Worm (Caenorhabditis elegans): Measurements from ENCODE around the gene oac-54.
A peak's percentile ranks its signal among the peaks of the same experiment; 100 is the strongest.

The oac-54 gene

DNA sequence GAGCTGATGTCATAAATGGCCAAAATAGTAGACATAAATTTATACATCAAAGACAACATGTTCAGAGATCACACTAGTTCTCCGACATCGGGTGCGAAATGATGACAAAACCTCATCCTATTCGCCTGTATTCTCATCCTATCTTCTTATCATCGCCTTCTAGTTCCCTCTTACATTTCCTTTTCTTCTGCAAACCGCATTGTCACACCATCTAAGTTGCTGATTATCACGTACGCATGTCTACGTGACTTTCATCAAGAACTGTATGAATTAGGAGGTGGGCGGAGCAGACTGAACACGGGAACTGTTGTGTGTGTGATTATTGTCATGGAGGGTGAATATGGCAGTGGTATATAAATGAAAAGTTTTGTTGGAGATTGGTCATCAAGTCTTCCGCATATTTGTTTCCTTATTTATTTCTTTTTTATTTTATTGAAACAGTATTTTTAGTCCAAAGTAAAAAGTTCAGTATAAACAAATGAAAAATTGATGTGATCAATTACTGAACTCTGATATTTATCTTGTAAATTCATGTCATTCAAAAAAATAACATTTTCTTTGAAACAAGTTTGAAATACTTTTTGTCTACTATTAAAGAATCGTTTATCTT, 2.4 kb downstream of the oac-54 start:
- TF ChIP-seq lin-39 (tag; optimal IDR thresholded peaks at IDR 0.05), result no peak
- peak in 2 of 3 experiments; percentile 62 to 79 for TF ChIP-seq elt-3 (tag; optimal IDR thresholded peaks at IDR 0.05)
- peak; percentile 81 for TF ChIP-seq pqm-1 (tag; optimal IDR thresholded peaks at IDR 0.05)
- peak; percentile 82 for TF ChIP-seq skn-1 (tag; optimal IDR thresholded peaks at IDR 0.05)
- TF ChIP-seq nfya-1 (tag; optimal IDR thresholded peaks at IDR 0.05; ENCODE audit: insufficient read depth), result peak; percentile 20
- peak; percentile 97 for TF ChIP-seq nhr-43 (tag; optimal IDR thresholded peaks at IDR 0.05; ENCODE audit: poor library complexity, severe bottlenecking)
- TF ChIP-seq ztf-4 (tag; optimal IDR thresholded peaks at IDR 0.05), result no peak
- peak; percentile 76 for TF ChIP-seq nhr-23 (tag; optimal IDR thresholded peaks at IDR 0.05)
- TF ChIP-seq fkh-2 (tag; optimal IDR thresholded peaks at IDR 0.05), result no peak
- TF ChIP-seq mdl-1 (tag; optimal IDR thresholded peaks at IDR 0.05), result no peak
- no peak for TF ChIP-seq tbx-2 (tag; optimal IDR thresholded peaks at IDR 0.05)
- TF ChIP-seq nhr-25 (tag; optimal IDR thresholded peaks at IDR 0.05), result peak; percentile 73
- no peak for TF ChIP-seq eor-1 (tag; optimal IDR thresholded peaks at IDR 0.05)
- peak; percentile 63 for TF ChIP-seq elt-2 (tag; optimal IDR thresholded peaks at IDR 0.05)
- no peak for TF ChIP-seq egl-27 (tag; optimal IDR thresholded peaks at IDR 0.05)
- no peak for TF ChIP-seq egl-5 (tag; optimal IDR thresholded peaks at IDR 0.05)
- TF ChIP-seq nhr-76 (tag; optimal IDR thresholded peaks at IDR 0.05), result peak; percentile 60
- TF ChIP-seq ztf-11 (tag; optimal IDR thresholded peaks at IDR 0.05), result no peak
- TF ChIP-seq pha-4 (tag; optimal IDR thresholded peaks at IDR 0.05), result no peak

ce11 chrII:9161023-9161422, 3.1 kb downstream of the oac-54 start, which contains the start of gene rhy-1:
TSS of gene rhy-1 (plus strand) at chrII:9161379.
- TF ChIP-seq eor-1 (tag; optimal IDR thresholded peaks at IDR 0.05) (no peak), unc-39 (tag; optimal IDR thresholded peaks at IDR 0.05) (no peak), hmg-11 (tag; optimal IDR thresholded peaks at IDR 0.05) (no peak), snpc-4 (tag; optimal IDR thresholded peaks at IDR 0.05) (no peak), nhr-77 (tag; optimal IDR thresholded peaks at IDR 0.05) (no peak)

DNA sequence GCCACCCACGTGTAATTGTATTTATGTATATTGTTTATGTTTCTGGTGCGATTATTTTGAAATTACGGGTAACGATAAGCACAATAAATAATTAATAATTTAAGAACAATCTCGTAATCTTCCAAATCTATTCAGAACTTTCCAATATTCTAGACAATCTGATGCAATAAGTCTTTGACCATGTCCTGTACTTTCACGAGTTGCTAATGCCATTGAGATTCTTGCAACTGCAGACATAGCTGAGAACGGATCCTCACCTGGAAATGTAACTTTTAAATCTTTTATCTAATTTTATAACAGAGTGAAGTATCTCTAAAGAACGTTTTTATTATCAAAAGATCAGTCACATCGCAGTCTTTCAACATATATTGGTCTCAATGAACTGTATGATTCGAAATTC, 5.4 kb downstream of the oac-54 start:
- TF ChIP-seq ama-1 (optimal IDR thresholded peaks at IDR 0.05) (peak; percentile 76), nhr-43 (tag; optimal IDR thresholded peaks at IDR 0.05; ENCODE audit: poor library complexity, severe bottlenecking) (peak; percentile 1), eor-1 (tag; optimal IDR thresholded peaks at IDR 0.05) (no peak), nhr-76 (tag; optimal IDR thresholded peaks at IDR 0.05) (no peak)

DNA sequence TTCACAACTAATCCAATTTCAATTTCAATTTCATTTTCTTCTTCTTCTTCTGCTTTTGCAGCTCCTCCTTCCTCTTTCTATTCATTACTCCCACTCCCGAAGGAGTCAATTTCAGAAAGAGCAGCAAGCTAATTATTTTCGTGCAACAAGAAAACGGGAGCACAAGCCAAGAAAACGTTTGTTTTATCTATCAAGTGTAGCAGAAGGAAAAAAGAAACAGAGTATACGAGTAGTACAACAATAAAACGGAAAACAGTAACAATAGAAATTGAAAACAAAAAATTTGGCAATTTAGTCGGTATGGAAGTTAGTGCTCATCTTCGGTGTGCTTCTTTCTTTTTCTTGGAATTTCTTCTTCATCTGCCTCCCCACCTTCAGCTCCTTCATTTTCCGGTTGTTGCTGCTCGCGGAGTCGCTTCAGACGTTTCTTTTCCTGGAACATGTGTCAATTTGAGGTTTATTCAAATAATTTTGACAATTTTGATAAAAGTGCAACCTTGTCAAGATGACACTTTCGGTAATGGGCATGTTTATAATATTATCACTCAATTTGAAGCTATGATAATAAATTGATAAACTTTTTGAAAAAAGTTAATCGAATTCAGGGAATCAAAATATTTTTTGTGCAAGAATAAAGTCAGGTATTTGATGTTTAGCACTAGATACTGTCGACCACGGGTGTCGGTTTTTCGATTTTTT, 8.0 kb downstream of the oac-54 start, which contains the start of gene W07A12.8:
W07A12.8 (minus strand) TSS at position 51 of the 699 bp plus-strand sequence.
- TF ChIP-seq unc-62 (GFP tag; optimal IDR thresholded peaks at IDR 0.05) (no peak), nhr-67 (tag; optimal IDR thresholded peaks at IDR 0.05) (no peak), lin-15B (tag; optimal IDR thresholded peaks at IDR 0.05) (no peak), nhr-12 (tag; optimal IDR thresholded peaks at IDR 0.05) (no peak), elt-2 (tag; optimal IDR thresholded peaks at IDR 0.05) (peak; percentile 39), ztf-11 (tag; optimal IDR thresholded peaks at IDR 0.05) (no peak)

DNA sequence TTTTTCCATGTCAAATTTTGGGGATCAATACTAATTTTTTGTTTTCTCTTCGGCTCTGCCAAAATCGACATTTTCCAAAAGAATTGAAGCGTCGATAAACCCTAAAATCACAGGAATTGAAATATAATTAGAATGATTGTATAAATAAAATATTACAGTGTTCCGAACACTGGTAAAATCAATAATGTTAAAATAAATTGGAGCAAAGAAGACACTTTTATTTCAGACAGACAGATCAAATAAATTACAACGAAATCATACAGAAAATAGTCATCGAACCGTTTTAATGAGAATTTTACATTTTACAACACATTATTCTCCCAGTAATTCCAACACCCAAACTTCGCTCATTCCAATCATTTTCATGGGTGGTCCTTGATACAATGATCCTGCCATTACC, 9.8 kb downstream of the oac-54 start, which contains the start of gene T23G7.3:
T23G7.3 (minus strand) TSS at position 101 of the 400 bp plus-strand sequence.
- TF ChIP-seq nhr-77 (tag; optimal IDR thresholded peaks at IDR 0.05), result no peak
- TF ChIP-seq unc-62 (GFP tag; optimal IDR thresholded peaks at IDR 0.05), result no peak
- TF ChIP-seq egl-27 (tag; optimal IDR thresholded peaks at IDR 0.05), result no peak
- no peak for TF ChIP-seq pha-4 (tag; optimal IDR thresholded peaks at IDR 0.05)
- TF ChIP-seq nhr-67 (tag; optimal IDR thresholded peaks at IDR 0.05), result no peak
- TF ChIP-seq unc-39 (tag; optimal IDR thresholded peaks at IDR 0.05), result no peak
- TF ChIP-seq lsy-12 (tag; optimal IDR thresholded peaks at IDR 0.05), result no peak
- TF ChIP-seq ceh-28 (tag; optimal IDR thresholded peaks at IDR 0.05), result no peak
- no peak for TF ChIP-seq mdl-1 (tag; optimal IDR thresholded peaks at IDR 0.05)
- no peak for TF ChIP-seq ceh-16 (tag; optimal IDR thresholded peaks at IDR 0.05)
- no peak for TF ChIP-seq snpc-4 (tag; optimal IDR thresholded peaks at IDR 0.05)
- TF ChIP-seq tbx-2 (tag; optimal IDR thresholded peaks at IDR 0.05), result no peak

All from whole organism, L3 larva.